Fruit fly (Drosophila melanogaster) whole organism, prepupa: Measurements from ENCODE around the gene mus301.

Experiments used
- Eip75B ChIP-seq: fragments of 200-800 bp; sonication (Bioruptor generic); optimal IDR thresholded peaks from 3 replicates; lab custom pipeline; 2016; ENCODE audit warnings: missing biosample characterization, missing genetic modification characterization
- Sox102F ChIP-seq: fragments of 200-800 bp; sonication (Bioruptor generic); optimal IDR thresholded peaks from 2 replicates; lab custom pipeline; 2016; ENCODE audit warnings: missing biosample characterization, mild to moderate bottlenecking, missing genetic modification characterization

dm6 chr3L:8185263-8186227 is 47.9 kb downstream of the mus301 start:
- TF ChIP-seq Sox102F (GFP tag; lab: Kevin White, UChicago) (no peak), Eip75B (GFP tag; lab: Kevin White, UChicago) (peak; percentile 63)
